Worm (Caenorhabditis elegans) whole organism, late embryonic: ENCODE results near the gene vha-15.

Source experiments
- C38D4.7 ChIP-seq: fragments of 200-800 bp; sonication (Bioruptor generic); optimal IDR thresholded peaks from 2 replicates; lab custom pipeline; 2018; ENCODE audit warnings: mild to moderate bottlenecking, missing genetic modification characterization, moderate library complexity, missing compliant biosample characterization
- F13H6.1 ChIP-seq: sonication (generic microtip); optimal IDR thresholded peaks from 2 replicates; lab custom pipeline; 2016; ENCODE audit warnings: missing genetic modification characterization, missing compliant biosample characterization
- K02D7.2 ChIP-seq: sonication (generic microtip); optimal IDR thresholded peaks from 2 replicates; lab custom pipeline; 2017; ENCODE audit warnings: mild to moderate bottlenecking, missing genetic modification characterization, missing compliant biosample characterization
- K09A11.1 ChIP-seq: sonication (generic microtip); optimal IDR thresholded peaks from 2 replicates; lab custom pipeline; 2017; ENCODE audit warnings: antibody characterized with exemption, mild to moderate bottlenecking, missing genetic modification characterization, missing compliant biosample characterization; ENCODE audit not compliant: insufficient read depth
- Y22D7AL.16 ChIP-seq: sonication (generic microtip); optimal IDR thresholded peaks from 2 replicates; lab custom pipeline; 2016; ENCODE audit warnings: missing genetic modification characterization, missing compliant biosample characterization
- ama-1 ChIP-seq: fragments of 150-350 bp; optimal IDR thresholded peaks from 2 replicates; lab custom pipeline; 2014
- ceh-2 ChIP-seq: sonication (generic microtip); optimal IDR thresholded peaks from 2 replicates; lab custom pipeline; 2016; ENCODE audit warnings: missing genotype, missing genetic modification characterization, missing compliant biosample characterization
- ceh-22 ChIP-seq: sonication (generic microtip); optimal IDR thresholded peaks from 2 replicates; lab custom pipeline; 2017; ENCODE audit warnings: missing biosample characterization, missing genetic modification characterization
- ceh-24 ChIP-seq: sonication (generic microtip); optimal IDR thresholded peaks from 2 replicates; lab custom pipeline; 2016; ENCODE audit warnings: mild to moderate bottlenecking, missing genetic modification characterization, missing compliant biosample characterization
- ceh-30 ChIP-seq: fragments of 150-350 bp; optimal IDR thresholded peaks from 2 replicates; lab custom pipeline; 2014; ENCODE audit warnings: missing biosample characterization, missing genetic modification characterization
- ceh-31 ChIP-seq: sonication (generic microtip); optimal IDR thresholded peaks from 2 replicates; lab custom pipeline; 2016; ENCODE audit warnings: missing genetic modification characterization, missing compliant biosample characterization
- ceh-34 ChIP-seq: sonication (generic microtip); optimal IDR thresholded peaks from 2 replicates; lab custom pipeline; 2016; ENCODE audit warnings: mild to moderate bottlenecking, missing genetic modification characterization, missing compliant biosample characterization
- ceh-48 ChIP-seq: sonication (generic microtip); optimal IDR thresholded peaks from 2 replicates; lab custom pipeline; 2016; ENCODE audit warnings: missing genetic modification characterization, inconsistent platforms, missing compliant biosample characterization
- che-1 ChIP-seq: sonication (generic microtip); optimal IDR thresholded peaks from 2 replicates; lab custom pipeline; 2016; ENCODE audit warnings: mild to moderate bottlenecking, missing genetic modification characterization, missing compliant biosample characterization
- dmd-4 ChIP-seq: sonication (generic microtip); optimal IDR thresholded peaks from 2 replicates; lab custom pipeline; 2016; ENCODE audit warnings: borderline replicate concordance, missing genetic modification characterization, missing compliant biosample characterization
- elt-4 ChIP-seq: sonication (generic microtip); optimal IDR thresholded peaks from 2 replicates; lab custom pipeline; 2016; ENCODE audit warnings: missing genetic modification characterization, missing compliant biosample characterization
- fax-1 ChIP-seq: sonication (generic microtip); optimal IDR thresholded peaks from 2 replicates; lab custom pipeline; 2016; ENCODE audit warnings: missing genotype, missing genetic modification characterization, missing compliant biosample characterization
- fkh-10 ChIP-seq: fragments of 150-350 bp; optimal IDR thresholded peaks from 2 replicates; lab custom pipeline; 2014; ENCODE audit warnings: missing biosample characterization, missing genetic modification reagents, missing genetic modification characterization
- fkh-6 ChIP-seq: sonication (generic microtip); optimal IDR thresholded peaks from 2 replicates; lab custom pipeline; 2016; ENCODE audit warnings: missing genetic modification characterization, missing compliant biosample characterization
- gmeb-2 ChIP-seq: sonication (generic microtip); optimal IDR thresholded peaks from 2 replicates; lab custom pipeline; 2016; ENCODE audit warnings: missing genetic modification characterization, inconsistent platforms, missing compliant biosample characterization
- hlh-13 ChIP-seq: fragments of 200-800 bp; sonication (Bioruptor generic); optimal IDR thresholded peaks from 2 replicates; lab custom pipeline; 2018; ENCODE audit warnings: mild to moderate bottlenecking, missing genetic modification characterization, missing compliant biosample characterization
- hlh-30 ChIP-seq: sonication (generic microtip); optimal IDR thresholded peaks from 2 replicates; lab custom pipeline; 2017; ENCODE audit warnings: antibody characterized with exemption, missing genetic modification characterization, missing compliant biosample characterization; ENCODE audit not compliant: insufficient read depth
- lim-6 ChIP-seq: sonication (generic microtip); optimal IDR thresholded peaks from 2 replicates; lab custom pipeline; 2016; ENCODE audit warnings: missing genetic modification characterization, missing compliant biosample characterization
- lin-11 ChIP-seq: fragments of 200-800 bp; sonication (Bioruptor generic); optimal IDR thresholded peaks from 2 replicates; lab custom pipeline; 2018; ENCODE audit warnings: mild to moderate bottlenecking, missing genetic modification characterization, missing compliant biosample characterization
- madf-2 ChIP-seq: sonication (generic microtip); optimal IDR thresholded peaks from 2 replicates; lab custom pipeline; 2017; ENCODE audit warnings: missing genetic modification characterization, missing compliant biosample characterization
- nfya-1 ChIP-seq: sonication (generic microtip); optimal IDR thresholded peaks from 2 replicates; lab custom pipeline; 2017; ENCODE audit warnings: missing genetic modification characterization, mild to moderate bottlenecking, missing compliant biosample characterization, antibody characterized with exemption, moderate library complexity
- nhr-11 ChIP-seq: fragments of 150-350 bp; optimal IDR thresholded peaks from 2 replicates; lab custom pipeline; 2014; ENCODE audit warnings: missing biosample characterization, missing genetic modification characterization
- nhr-232 ChIP-seq: sonication (generic microtip); optimal IDR thresholded peaks from 2 replicates; lab custom pipeline; 2016; ENCODE audit warnings: missing genetic modification characterization, missing compliant biosample characterization
- npax-4 ChIP-seq: sonication (generic microtip); optimal IDR thresholded peaks from 2 replicates; lab custom pipeline; 2016; ENCODE audit warnings: missing genetic modification characterization, missing compliant biosample characterization
- odd-2 ChIP-seq: sonication (generic microtip); optimal IDR thresholded peaks from 2 replicates; lab custom pipeline; 2017; ENCODE audit warnings: antibody characterized with exemption, mild to moderate bottlenecking, missing genetic modification characterization, missing compliant biosample characterization
- pax-1 ChIP-seq: fragments of 150-350 bp; optimal IDR thresholded peaks from 2 replicates; lab custom pipeline; 2014; ENCODE audit warnings: missing biosample characterization, missing genetic modification characterization
- pha-2 ChIP-seq: sonication (generic microtip); optimal IDR thresholded peaks from 2 replicates; lab custom pipeline; 2017; ENCODE audit warnings: mild to moderate bottlenecking, missing genetic modification characterization, missing compliant biosample characterization
- pqm-1 ChIP-seq: sonication (generic microtip); optimal IDR thresholded peaks from 2 replicates; lab custom pipeline; 2016; ENCODE audit warnings: missing genetic modification characterization, missing compliant biosample characterization
- pros-1 ChIP-seq: fragments of 150-350 bp; optimal IDR thresholded peaks from 2 replicates; lab custom pipeline; 2014; ENCODE audit warnings: missing biosample characterization, missing genetic modification reagents, missing genetic modification characterization
- ref-2 ChIP-seq: sonication (generic microtip); optimal IDR thresholded peaks from 2 replicates; lab custom pipeline; 2016; ENCODE audit warnings: missing genetic modification characterization, missing compliant biosample characterization
- sdc-2 ChIP-seq: sonication (generic microtip); optimal IDR thresholded peaks from 2 replicates; lab custom pipeline; 2016; ENCODE audit warnings: missing genotype, missing genetic modification characterization, missing compliant biosample characterization
- syd-9 ChIP-seq: sonication (generic microtip); optimal IDR thresholded peaks from 2 replicates; lab custom pipeline; 2016; ENCODE audit warnings: mild to moderate bottlenecking, missing genetic modification characterization, moderate library complexity, missing compliant biosample characterization
- tbx-2 ChIP-seq: sonication (generic microtip); optimal IDR thresholded peaks from 2 replicates; lab custom pipeline; 2016; ENCODE audit warnings: missing genetic modification characterization, missing compliant biosample characterization
- ttx-3 ChIP-seq: sonication (generic microtip); optimal IDR thresholded peaks from 2 replicates; lab custom pipeline; 2016; ENCODE audit warnings: missing genetic modification reagents, missing genetic modification characterization, missing compliant biosample characterization
- unc-42 ChIP-seq: sonication (generic microtip); optimal IDR thresholded peaks from 2 replicates; lab custom pipeline; 2016; ENCODE audit warnings: missing genotype, missing genetic modification characterization, missing compliant biosample characterization
- unc-55 ChIP-seq: sonication (generic microtip); optimal IDR thresholded peaks from 2 replicates; lab custom pipeline; 2017; ENCODE audit warnings: missing biosample characterization, missing genetic modification reagents, missing genetic modification characterization
- unc-86 ChIP-seq: sonication (generic microtip); optimal IDR thresholded peaks from 2 replicates; lab custom pipeline; 2016; ENCODE audit warnings: missing genetic modification characterization, missing compliant biosample characterization
- ztf-16 ChIP-seq: sonication (generic microtip); optimal IDR thresholded peaks from 2 replicates; lab custom pipeline; 2017; ENCODE audit warnings: missing genetic modification characterization, missing compliant biosample characterization

The vha-15 gene

DNA sequence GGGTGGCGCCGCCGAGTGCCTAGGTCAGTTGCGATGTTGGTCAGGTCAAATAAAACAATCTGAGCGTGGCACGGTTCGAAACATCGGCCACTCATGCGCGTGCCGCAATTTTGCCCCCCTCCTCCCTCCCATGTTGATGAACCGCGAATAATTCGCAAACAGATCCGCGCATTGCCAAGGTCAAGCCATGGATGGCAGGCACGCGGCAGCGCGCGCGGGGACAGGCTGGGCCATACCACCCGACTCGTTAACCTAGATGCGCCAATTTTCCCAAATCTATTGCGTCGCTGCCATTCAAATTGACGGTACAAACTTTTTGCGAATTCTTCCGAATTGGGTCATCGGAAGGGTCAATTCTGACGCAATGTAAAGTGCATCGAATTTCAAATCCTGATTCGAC lies 21.0 kb upstream of the vha-15 start:
- TF ChIP-seq ceh-34, result no peak
- peak; percentile 52 for TF ChIP-seq tbx-2
- TF ChIP-seq ceh-30 (tag; lab: Kevin White, UChicago), result no peak
- peak; percentile 20 for TF ChIP-seq gmeb-2 (tag; lab: Kevin White, UChicago)
- no peak for TF ChIP-seq K02D7.2
- TF ChIP-seq unc-42 (tag; lab: Kevin White, UChicago), result no peak
- no peak for TF ChIP-seq C38D4.7 (GFP tag; lab: Kevin White, UChicago)
- TF ChIP-seq ttx-3 (tag; lab: Kevin White, UChicago), result no peak
- TF ChIP-seq nfya-1, result no peak
- TF ChIP-seq ceh-2 (tag; lab: Kevin White, UChicago), result no peak
- no peak for TF ChIP-seq unc-86 (tag; lab: Kevin White, UChicago)
- no peak for TF ChIP-seq pros-1 (tag; lab: Kevin White, UChicago)
- peak; percentile 45 for TF ChIP-seq pha-2 (tag; lab: Kevin White, UChicago)
- TF ChIP-seq elt-4 (tag; lab: Kevin White, UChicago), result no peak
- TF ChIP-seq syd-9 (tag; lab: Kevin White, UChicago), result no peak
- TF ChIP-seq che-1, result no peak
- no peak for TF ChIP-seq pax-1 (tag; lab: Kevin White, UChicago)
- TF ChIP-seq unc-55 (GFP tag; lab: Kevin White, UChicago), result no peak
- no peak for TF ChIP-seq pqm-1 (tag; lab: Kevin White, UChicago)
- no peak for TF ChIP-seq fax-1
- no peak for TF ChIP-seq ceh-22 (tag; lab: Kevin White, UChicago)
- no peak for TF ChIP-seq hlh-13 (GFP tag; lab: Kevin White, UChicago)
- TF ChIP-seq npax-4, result no peak
- TF ChIP-seq fkh-6 (tag; lab: Kevin White, UChicago), result no peak
- no peak for TF ChIP-seq ceh-48
- no peak for TF ChIP-seq F13H6.1 (tag; lab: Kevin White, UChicago)
- no peak for TF ChIP-seq nhr-232 (tag; lab: Kevin White, UChicago)
- TF ChIP-seq K09A11.1 (tag; lab: Kevin White, UChicago), result no peak
- TF ChIP-seq ceh-31 (tag; lab: Kevin White, UChicago), result peak; percentile 72
- TF ChIP-seq dmd-4 (tag; lab: Kevin White, UChicago), result no peak
- TF ChIP-seq sdc-2 (tag; lab: Kevin White, UChicago), result no peak
- no peak for TF ChIP-seq lin-11
- peak; percentile 52 for TF ChIP-seq ref-2

DNA sequence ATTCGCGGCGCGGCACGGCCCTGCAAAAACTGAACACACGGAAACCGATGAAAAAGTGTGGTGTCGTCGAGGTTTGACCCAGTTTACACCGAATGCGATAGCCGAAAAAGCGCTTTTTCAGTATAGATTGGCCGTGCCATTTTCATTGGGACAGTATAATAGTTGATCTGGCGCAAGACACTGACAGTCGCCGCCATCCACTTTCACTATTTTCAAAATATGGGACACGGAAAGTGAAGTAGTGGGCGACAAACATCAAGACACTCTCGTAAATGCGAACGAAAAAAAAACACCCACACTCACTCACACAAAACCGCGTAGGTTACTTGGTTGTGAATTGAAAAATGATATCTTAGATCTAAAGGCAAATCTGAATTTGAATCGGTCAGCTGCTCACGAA lies 18.7 kb upstream of the vha-15 start:
- TF ChIP-seq nfya-1 (no peak), pqm-1 (tag; lab: Kevin White, UChicago) (no peak), K09A11.1 (tag; lab: Kevin White, UChicago) (no peak), ztf-16 (tag; lab: Kevin White, UChicago) (no peak), odd-2 (tag; lab: Kevin White, UChicago) (no peak), gmeb-2 (tag; lab: Kevin White, UChicago) (no peak), ceh-22 (tag; lab: Kevin White, UChicago) (no peak), lim-6 (tag; lab: Kevin White, UChicago) (no peak), ama-1 (lab: Kevin White, UChicago) (no peak), hlh-30 (tag; lab: Kevin White, UChicago) (no peak), ceh-24 (tag; lab: Kevin White, UChicago) (no peak), madf-2 (tag; lab: Kevin White, UChicago) (no peak), fkh-10 (no peak), K02D7.2 (no peak), nhr-11 (tag; lab: Kevin White, UChicago) (no peak), Y22D7AL.16 (no peak)
